Worm (Caenorhabditis elegans) whole organism, L3 larva: ENCODE results near the gene ZK892.6.

Source experiments
- ama-1 ChIP-seq: fragments of 150-350 bp; optimal IDR thresholded peaks from 2 replicates; lab custom pipeline; 2018
- fkh-10 ChIP-seq: sonication (generic microtip); optimal IDR thresholded peaks from 2 replicates; lab custom pipeline; 2017; ENCODE audit warnings: missing biosample characterization, missing genetic modification reagents, missing genetic modification characterization
- lin-15B ChIP-seq: fragments of 150-350 bp; optimal IDR thresholded peaks from 2 replicates; lab custom pipeline; 2014; ENCODE audit warnings: missing biosample characterization, missing genetic modification characterization
- nhr-25 ChIP-seq: sonication (generic microtip); optimal IDR thresholded peaks from 2 replicates; lab custom pipeline; 2017; ENCODE audit warnings: missing biosample characterization, missing genetic modification characterization
- pha-4 ChIP-seq: fragments of 150-350 bp; optimal IDR thresholded peaks from 2 replicates; lab custom pipeline; 2014; ENCODE audit warnings: missing biosample characterization, missing genetic modification reagents, missing genetic modification characterization
- snpc-4 ChIP-seq: fragments of 150-350 bp; optimal IDR thresholded peaks from 2 replicates; lab custom pipeline; 2014; ENCODE audit warnings: missing biosample characterization, missing genetic modification characterization
- unc-62 ChIP-seq: fragments of 150-350 bp; sonication (generic microtip); optimal IDR thresholded peaks from 4 replicates; lab custom pipeline; 2014; ENCODE audit warnings: missing biosample characterization, missing genetic modification reagents, missing genetic modification characterization

ce11 chrII:10025059-10025458, 45.1 kb upstream of the ZK892.6 start:
- TF ChIP-seq ama-1 (lab: Kevin White, UChicago) (no peak), snpc-4 (tag; lab: Kevin White, UChicago) (no peak), fkh-10 (GFP tag; lab: Kevin White, UChicago) (no peak), unc-62 (no peak), nhr-25 (no peak), lin-15B (tag; lab: Kevin White, UChicago) (no peak), pha-4 (tag; lab: Kevin White, UChicago) (no peak)
